Worm (Caenorhabditis elegans) whole organism, early embryonic: ENCODE data around the gene F36H12.4.

Experiments
- B0310.2 ChIP-seq: sonication (generic microtip); optimal IDR thresholded peaks from 2 replicates; lab custom pipeline; 2016; ENCODE audit warnings: mild to moderate bottlenecking, missing genetic modification characterization, missing compliant biosample characterization
- F13C5.2 ChIP-seq: sonication (generic microtip); optimal IDR thresholded peaks from 2 replicates; lab custom pipeline; 2017; ENCODE audit warnings: mild to moderate bottlenecking, missing genetic modification characterization, inconsistent platforms, missing compliant biosample characterization
- ama-1 ChIP-seq: fragments of 150-350 bp; optimal IDR thresholded peaks from 2 replicates; lab custom pipeline; 2014
- ets-7 ChIP-seq: sonication (generic microtip); optimal IDR thresholded peaks from 2 replicates; lab custom pipeline; 2016; ENCODE audit warnings: missing genotype, missing genetic modification characterization, missing compliant biosample characterization
- flt-1 ChIP-seq: fragments of 200-800 bp; sonication (Bioruptor generic); IDR thresholded peaks from 2 replicates; pipeline ENCODE4 v1.3.6; 2022; ENCODE audit warnings: missing genetic modification characterization, missing compliant biosample characterization
- hmg-4 ChIP-seq: fragments of 200-800 bp; sonication (Bioruptor generic); optimal IDR thresholded peaks from 2 replicates; lab custom pipeline; 2018; ENCODE audit warnings: mild to moderate bottlenecking, missing genetic modification characterization, missing compliant biosample characterization
- hnd-1 ChIP-seq: sonication (generic microtip); optimal IDR thresholded peaks from 2 replicates; lab custom pipeline; 2016; ENCODE audit warnings: missing genetic modification characterization, missing compliant biosample characterization
- pes-1 ChIP-seq: fragments of 200-800 bp; sonication (Bioruptor generic); IDR thresholded peaks from 2 replicates; pipeline ENCODE4 v1.3.6; 2022; ENCODE audit warnings: missing genetic modification reagents, missing genetic modification characterization, missing compliant biosample characterization
- scrt-1 ChIP-seq: fragments of 200-800 bp; sonication (Bioruptor generic); IDR thresholded peaks from 2 replicates; pipeline ENCODE4 v1.3.6; 2022; ENCODE audit warnings: missing genetic modification characterization, missing compliant biosample characterization
- sea-1 ChIP-seq: fragments of 200-800 bp; sonication (Bioruptor generic); conservative IDR thresholded peaks from 2 replicates; pipeline ENCODE4 v1.3.6; 2022; ENCODE audit warnings: missing genetic modification characterization, missing compliant biosample characterization

- no peak for TF ChIP-seq hmg-4 (GFP tag; lab: Kevin White, UChicago)
- TF ChIP-seq ama-1 (lab: Kevin White, UChicago), result no peak
- TF ChIP-seq flt-1 (GFP tag; lab: Robert Waterston, UW), result no peak
- TF ChIP-seq pes-1 (GFP tag; lab: Robert Waterston, UW), result no peak
- no peak for TF ChIP-seq B0310.2 (tag; lab: Kevin White, UChicago)
- no peak for TF ChIP-seq sea-1 (GFP tag; lab: Robert Waterston, UW)
- no peak for TF ChIP-seq hnd-1
- TF ChIP-seq scrt-1 (GFP tag; lab: Robert Waterston, UW), result no peak
- TF ChIP-seq ets-7, result no peak
- TF ChIP-seq F13C5.2 (tag; lab: Kevin White, UChicago), result no peak
These were observed 2.4 kb upstream of the F36H12.4 start, which contains the start of gene F36H12.5 for ce11 chrIV:5266474-5266873.
